Worm (Caenorhabditis elegans) whole organism, L3 larva: ENCODE data around the gene F32D8.3.
A peak's percentile ranks its signal among the peaks of the same experiment; 100 is the strongest.

Experiments
- R02D3.7 ChIP-seq: fragments of 150-350 bp; optimal IDR thresholded peaks from 2 replicates; lab custom pipeline; 2014; ENCODE audit warnings: missing biosample characterization, missing genetic modification characterization
- ZK546.5 ChIP-seq: sonication (generic microtip); optimal IDR thresholded peaks from 2 replicates; lab custom pipeline; 2017; ENCODE audit warnings: missing biosample characterization, missing genetic modification characterization
- aly-2 ChIP-seq: fragments of 150-350 bp; optimal IDR thresholded peaks from 2 replicates; lab custom pipeline; 2014; ENCODE audit warnings: missing biosample characterization, missing genetic modification characterization
- ama-1 ChIP-seq: fragments of 150-350 bp; optimal IDR thresholded peaks from 2 replicates; lab custom pipeline; 2018
- ceh-16 ChIP-seq: sonication (generic microtip); optimal IDR thresholded peaks from 2 replicates; lab custom pipeline; 2017; ENCODE audit warnings: missing biosample characterization, missing genetic modification characterization
- ceh-28 ChIP-seq: fragments of 150-350 bp; optimal IDR thresholded peaks from 2 replicates; lab custom pipeline; 2014; ENCODE audit warnings: missing biosample characterization, missing genetic modification reagents, missing genetic modification characterization
- ceh-82 ChIP-seq: fragments of 150-350 bp; optimal IDR thresholded peaks from 2 replicates; lab custom pipeline; 2014; ENCODE audit warnings: missing biosample characterization, missing genetic modification characterization
- ceh-9 ChIP-seq: sonication (generic microtip); optimal IDR thresholded peaks from 2 replicates; lab custom pipeline; 2018; ENCODE audit warnings: missing biosample characterization, missing genetic modification characterization
- daf-12 ChIP-seq: fragments of 150-350 bp; optimal IDR thresholded peaks from 2 replicates; lab custom pipeline; 2014; ENCODE audit warnings: missing biosample characterization, missing genetic modification reagents, missing genetic modification characterization
- egl-27 ChIP-seq: sonication (generic microtip); optimal IDR thresholded peaks from 4 replicates; lab custom pipeline; 2017; ENCODE audit warnings: missing biosample characterization, missing genetic modification reagents, missing genetic modification characterization
- egl-5 ChIP-seq: fragments of 150-350 bp; optimal IDR thresholded peaks from 2 replicates; lab custom pipeline; 2017; ENCODE audit warnings: missing biosample characterization, missing genetic modification reagents, missing genetic modification characterization, inconsistent platforms
- elt-1 ChIP-seq: fragments of 150-350 bp; optimal IDR thresholded peaks from 2 replicates; lab custom pipeline; 2014; ENCODE audit warnings: missing biosample characterization, missing genetic modification characterization
- elt-2 ChIP-seq: sonication (generic microtip); optimal IDR thresholded peaks from 2 replicates; lab custom pipeline; 2016; ENCODE audit warnings: missing genetic modification reagents, mild to moderate bottlenecking, missing genetic modification characterization, missing compliant biosample characterization
- elt-3 ChIP-seq, 3 experiments: fragments of 150-350 bp in 1 of 3; sonication (generic microtip) in 2 of 3; optimal IDR thresholded peaks; 2 replicates in 2 of 3; 4 replicates in 1 of 3; lab custom pipeline; 2014 to 2017; ENCODE audit warnings: missing biosample characterization in 3 of 3, missing genetic modification characterization in 3 of 3
- eor-1 ChIP-seq, 2 experiments: fragments of 150-350 bp; optimal IDR thresholded peaks; 2 replicates each; lab custom pipeline; 2014 to 2018; ENCODE audit warnings: missing biosample characterization in 2 of 2, missing genetic modification characterization in 2 of 2
- fkh-10 ChIP-seq: sonication (generic microtip); optimal IDR thresholded peaks from 2 replicates; lab custom pipeline; 2017; ENCODE audit warnings: missing biosample characterization, missing genetic modification reagents, missing genetic modification characterization
- fkh-2 ChIP-seq: fragments of 150-350 bp; optimal IDR thresholded peaks from 2 replicates; lab custom pipeline; 2014; ENCODE audit warnings: missing biosample characterization, missing genetic modification reagents, missing genetic modification characterization
- fos-1 ChIP-seq: fragments of 150-350 bp; optimal IDR thresholded peaks from 2 replicates; lab custom pipeline; 2014; ENCODE audit warnings: missing biosample characterization, missing genetic modification characterization
- hmg-11 ChIP-seq: sonication (generic microtip); optimal IDR thresholded peaks from 2 replicates; lab custom pipeline; 2016; ENCODE audit warnings: missing genetic modification characterization, missing compliant biosample characterization
- jun-1 ChIP-seq: fragments of 150-350 bp; optimal IDR thresholded peaks from 2 replicates; lab custom pipeline; 2014; ENCODE audit warnings: missing biosample characterization, missing genetic modification reagents, missing genetic modification characterization
- lin-15B ChIP-seq: fragments of 150-350 bp; optimal IDR thresholded peaks from 2 replicates; lab custom pipeline; 2014; ENCODE audit warnings: missing biosample characterization, missing genetic modification characterization
- lin-39 ChIP-seq: fragments of 150-350 bp; optimal IDR thresholded peaks from 2 replicates; lab custom pipeline; 2018; ENCODE audit warnings: missing biosample characterization, missing genetic modification reagents, missing genetic modification characterization
- lsy-12 ChIP-seq: sonication (generic microtip); optimal IDR thresholded peaks from 2 replicates; lab custom pipeline; 2016; ENCODE audit warnings: mild to moderate bottlenecking, missing genetic modification characterization, missing compliant biosample characterization
- mdl-1 ChIP-seq: fragments of 150-350 bp; optimal IDR thresholded peaks from 2 replicates; lab custom pipeline; 2014; ENCODE audit warnings: missing biosample characterization, missing genetic modification characterization
- mml-1 ChIP-seq: fragments of 150-350 bp; sonication (generic microtip); optimal IDR thresholded peaks from 3 replicates; lab custom pipeline; 2014; ENCODE audit warnings: missing biosample characterization, missing genetic modification characterization
- nfya-1 ChIP-seq: sonication (generic microtip); optimal IDR thresholded peaks from 2 replicates; lab custom pipeline; 2017; ENCODE audit warnings: missing genetic modification characterization, mild to moderate bottlenecking, missing compliant biosample characterization, antibody characterized with exemption, moderate library complexity; ENCODE audit not compliant: insufficient read depth
- nhr-11 ChIP-seq: fragments of 150-350 bp; optimal IDR thresholded peaks from 2 replicates; lab custom pipeline; 2014; ENCODE audit warnings: missing biosample characterization, missing genetic modification characterization
- nhr-12 ChIP-seq: fragments of 150-350 bp; optimal IDR thresholded peaks from 2 replicates; lab custom pipeline; 2014; ENCODE audit warnings: missing biosample characterization, missing genetic modification characterization
- nhr-23 ChIP-seq: fragments of 150-350 bp; optimal IDR thresholded peaks from 2 replicates; lab custom pipeline; 2014; ENCODE audit warnings: missing biosample characterization, missing genetic modification reagents, missing genetic modification characterization
- nhr-237 ChIP-seq: fragments of 150-350 bp; optimal IDR thresholded peaks from 2 replicates; lab custom pipeline; 2014; ENCODE audit warnings: missing biosample characterization, missing genetic modification characterization
- nhr-25 ChIP-seq: sonication (generic microtip); optimal IDR thresholded peaks from 2 replicates; lab custom pipeline; 2017; ENCODE audit warnings: missing biosample characterization, missing genetic modification characterization
- nhr-28 ChIP-seq: fragments of 150-350 bp; optimal IDR thresholded peaks from 2 replicates; lab custom pipeline; 2014; ENCODE audit warnings: missing biosample characterization, missing genetic modification characterization
- nhr-43 ChIP-seq: sonication (generic microtip); optimal IDR thresholded peaks from 2 replicates; lab custom pipeline; 2016; ENCODE audit warnings: mild to moderate bottlenecking, missing genetic modification characterization, missing compliant biosample characterization; ENCODE audit not compliant: poor library complexity, severe bottlenecking
- nhr-67 ChIP-seq: fragments of 150-350 bp; optimal IDR thresholded peaks from 2 replicates; lab custom pipeline; 2014; ENCODE audit warnings: missing biosample characterization, missing genetic modification characterization
- nhr-76 ChIP-seq: fragments of 150-350 bp; sonication (generic microtip); optimal IDR thresholded peaks from 5 replicates; lab custom pipeline; 2014; ENCODE audit warnings: missing biosample characterization, missing genetic modification characterization
- nhr-77 ChIP-seq: fragments of 150-350 bp; optimal IDR thresholded peaks from 2 replicates; lab custom pipeline; 2014; ENCODE audit warnings: missing biosample characterization, missing genetic modification characterization
- pha-4 ChIP-seq: fragments of 150-350 bp; optimal IDR thresholded peaks from 2 replicates; lab custom pipeline; 2014; ENCODE audit warnings: missing biosample characterization, missing genetic modification reagents, missing genetic modification characterization
- pqm-1 ChIP-seq: fragments of 150-350 bp; optimal IDR thresholded peaks from 2 replicates; lab custom pipeline; 2017; ENCODE audit warnings: missing biosample characterization, missing genetic modification characterization, inconsistent platforms
- sea-2 ChIP-seq: fragments of 150-350 bp; sonication (generic microtip); optimal IDR thresholded peaks from 4 replicates; lab custom pipeline; 2014; ENCODE audit warnings: missing biosample characterization, missing genetic modification reagents, missing genetic modification characterization
- skn-1 ChIP-seq: fragments of 150-350 bp; optimal IDR thresholded peaks from 2 replicates; lab custom pipeline; 2014; ENCODE audit warnings: missing biosample characterization, missing genetic modification characterization
- snpc-4 ChIP-seq: fragments of 150-350 bp; optimal IDR thresholded peaks from 2 replicates; lab custom pipeline; 2014; ENCODE audit warnings: missing biosample characterization, missing genetic modification characterization
- tbx-2 ChIP-seq: sonication (generic microtip); optimal IDR thresholded peaks from 2 replicates; lab custom pipeline; 2016; ENCODE audit warnings: mild to moderate bottlenecking, missing genetic modification characterization, missing compliant biosample characterization
- unc-39 ChIP-seq: sonication (generic microtip); optimal IDR thresholded peaks from 4 replicates; lab custom pipeline; 2017; ENCODE audit warnings: missing biosample characterization, missing genetic modification characterization
- unc-62 ChIP-seq: fragments of 150-350 bp; sonication (generic microtip); optimal IDR thresholded peaks from 4 replicates; lab custom pipeline; 2014; ENCODE audit warnings: missing biosample characterization, missing genetic modification reagents, missing genetic modification characterization
- zag-1 ChIP-seq: fragments of 150-350 bp; optimal IDR thresholded peaks from 2 replicates; lab custom pipeline; 2014; ENCODE audit warnings: missing biosample characterization, missing genetic modification characterization
- ztf-11 ChIP-seq: fragments of 150-350 bp; optimal IDR thresholded peaks from 2 replicates; lab custom pipeline; 2014; ENCODE audit warnings: missing biosample characterization, missing genetic modification characterization
- ztf-4 ChIP-seq: fragments of 150-350 bp; optimal IDR thresholded peaks from 2 replicates; lab custom pipeline; 2014; ENCODE audit warnings: missing biosample characterization, missing genetic modification characterization

F32D8.3 gene

ce11 chrV:10894601-10895000 is 8.0 kb downstream of the F32D8.3 start, which contains the start of the genes F32D8.14 and F32D8.5:
TSS of gene F32D8.14 (minus strand) at chrV:10894788.
TSS of gene F32D8.5 (plus strand) at chrV:10894800.
- TF ChIP-seq ceh-82 (tag; lab: Kevin White, UChicago) (peak; percentile 5), nhr-237 (tag; lab: Kevin White, UChicago) (no peak), egl-27 (tag; lab: Kevin White, UChicago) (no peak), zag-1 (tag; lab: Kevin White, UChicago) (no peak), nhr-23 (tag; lab: Kevin White, UChicago) (peak; percentile 91), nhr-25 (tag; lab: Kevin White, UChicago) (peak; percentile 88), nhr-12 (no peak), skn-1 (tag; lab: Kevin White, UChicago) (peak; percentile 50), tbx-2 (tag; lab: Kevin White, UChicago) (no peak), nhr-67 (tag; lab: Kevin White, UChicago) (no peak), fos-1 (tag; lab: Kevin White, UChicago) (no peak), fkh-10 (GFP tag; lab: Kevin White, UChicago) (no peak), ceh-16 (tag; lab: Kevin White, UChicago) (no peak), mdl-1 (tag; lab: Kevin White, UChicago) (no peak), snpc-4 (peak; percentile 88), lin-15B (tag; lab: Kevin White, UChicago) (peak; percentile 92), mml-1 (tag; lab: Kevin White, UChicago) (no peak), pha-4 (tag; lab: Kevin White, UChicago) (peak; percentile 81), sea-2 (no peak), unc-62 (no peak), ztf-11 (tag; lab: Kevin White, UChicago) (no peak), ceh-28 (tag; lab: Kevin White, UChicago) (peak; percentile 51), lin-39 (tag; lab: Kevin White, UChicago) (peak; percentile 90), nfya-1 (tag; lab: Kevin White, UChicago) (peak; percentile 81), nhr-43 (tag; lab: Kevin White, UChicago) (peak; percentile 93), jun-1 (tag; lab: Kevin White, UChicago) (no peak), eor-1 (tag; optimal IDR thresholded peaks at IDR 0.05; lab: Kevin White, UChicago) (no peak), nhr-11 (tag; lab: Kevin White, UChicago) (no peak), nhr-28 (tag; lab: Kevin White, UChicago) (no peak), nhr-76 (tag; lab: Kevin White, UChicago) (no peak), ama-1 (lab: Kevin White, UChicago) (peak; percentile 19), aly-2 (tag; lab: Kevin White, UChicago) (no peak), elt-1 (peak; percentile 65), R02D3.7 (tag; lab: Kevin White, UChicago) (peak; percentile 41), lsy-12 (tag; lab: Kevin White, UChicago) (peak; percentile 50), egl-5 (tag; lab: Kevin White, UChicago) (peak; percentile 79), hmg-11 (peak; percentile 53), nhr-77 (tag; lab: Kevin White, UChicago) (no peak), fkh-2 (tag; lab: Kevin White, UChicago) (no peak), ztf-4 (peak; percentile 53), elt-2 (tag; lab: Kevin White, UChicago) (peak; percentile 42), daf-12 (no peak), elt-3 (tag; optimal IDR thresholded peaks at IDR 0.05; lab: Kevin White, UChicago) (no peak), ceh-9 (tag; lab: Kevin White, UChicago) (no peak), ZK546.5 (tag; lab: Kevin White, UChicago) (peak; percentile 42), pqm-1 (tag; lab: Kevin White, UChicago) (peak; percentile 40), unc-39 (tag; lab: Kevin White, UChicago) (no peak)
- TF ChIP-seq, all 47 proteins: peak for 21
